Worm (Caenorhabditis elegans) whole organism, L4/young adult: Measurements from ENCODE around the gene ifc-2.

ENCODE experiments used
- W03F9.2 ChIP-seq: fragments of 150-350 bp; optimal IDR thresholded peaks from 2 replicates; lab custom pipeline; 2014; ENCODE audit warnings: missing biosample characterization, missing genetic modification characterization
- dao-5 ChIP-seq: sonication (generic microtip); optimal IDR thresholded peaks from 2 replicates; lab custom pipeline; 2016; ENCODE audit warnings: missing genotype, missing genetic modification characterization, moderate library complexity, missing compliant biosample characterization
- him-1 ChIP-seq: sonication (generic microtip); optimal IDR thresholded peaks from 2 replicates; lab custom pipeline; 2016; ENCODE audit warnings: missing genotype, missing genetic modification reagents, missing genetic modification characterization, missing compliant biosample characterization

ce11 chrX:599476-599875 lies 55.2 kb downstream of the ifc-2 start, which contains the start of gene F13C5.3:
- TF ChIP-seq him-1 (tag; lab: Kevin White, UChicago) (no peak), dao-5 (no peak), W03F9.2 (tag; lab: Kevin White, UChicago) (no peak)
